Fruit fly (Drosophila melanogaster) whole organism, pupa: ENCODE results near the gene Tomosyn.
A peak's percentile ranks its signal among the peaks of the same experiment; 100 is the strongest.

Experiments
- CG12605 ChIP-seq: fragments of 200-800 bp; sonication (Bioruptor generic); IDR thresholded peaks from 2 replicates; pipeline ENCODE4 v1.3.6; 2022; ENCODE audit warnings: missing biosample characterization, missing genetic modification characterization
- CG15710 ChIP-seq: fragments of 200-800 bp; sonication (Bioruptor generic); optimal IDR thresholded peaks from 2 replicates; lab custom pipeline; 2018; ENCODE audit warnings: missing biosample characterization, mild to moderate bottlenecking, missing genetic modification characterization, moderate library complexity
- CG8301 ChIP-seq: fragments of 200-800 bp; sonication (Bioruptor generic); optimal IDR thresholded peaks from 2 replicates; lab custom pipeline; 2018; ENCODE audit warnings: missing biosample characterization, mild to moderate bottlenecking, missing genetic modification characterization
- CG9948 ChIP-seq: fragments of 200-800 bp; sonication (Bioruptor generic); optimal IDR thresholded peaks from 2 replicates; lab custom pipeline; 2018; ENCODE audit warnings: missing biosample characterization, mild to moderate bottlenecking, missing genetic modification characterization, moderate library complexity
- Snoo ChIP-seq: fragments of 200-800 bp; sonication (Bioruptor generic); optimal IDR thresholded peaks from 3 replicates; lab custom pipeline; 2017; ENCODE audit warnings: missing biosample characterization, mild to moderate bottlenecking, missing genetic modification characterization, inconsistent platforms

dm6 chrX:12629564-12629963 lies 1.8 kb upstream of the Tomosyn start, which contains the start of the genes Aven and CG2540:
- TF ChIP-seq CG8301 (tag; lab: Kevin White, UChicago), result peak; percentile 67
- peak; percentile 80 for TF ChIP-seq CG15710 (tag; lab: Kevin White, UChicago)
- TF ChIP-seq Snoo (tag; lab: Kevin White, UChicago), result peak; percentile 75
- peak; percentile 74 for TF ChIP-seq CG9948
- peak; percentile 43; the same call in 1 of the 2 replicates for TF ChIP-seq CG12605 (GFP tag; lab: Robert Waterston, UW)
